Worm (Caenorhabditis elegans) whole organism, young adult: ENCODE measurements around the gene sma-6.

Experiments
- B0261.1 ChIP-seq: sonication (generic microtip); optimal IDR thresholded peaks from 2 replicates; lab custom pipeline; 2016; ENCODE audit warnings: mild to moderate bottlenecking, missing genetic modification characterization, moderate library complexity, missing compliant biosample characterization
- F22D6.2 ChIP-seq: sonication (generic microtip); optimal IDR thresholded peaks from 2 replicates; lab custom pipeline; 2016; ENCODE audit warnings: mild to moderate bottlenecking, missing genetic modification characterization, missing compliant biosample characterization
- F37B4.10 ChIP-seq: fragments of 200-800 bp; sonication (Bioruptor generic); IDR thresholded peaks from 2 replicates; pipeline ENCODE4 v1.3.6; 2022; ENCODE audit warnings: missing genetic modification characterization, missing compliant biosample characterization
- F39B2.1 ChIP-seq: fragments of 200-800 bp; sonication (Bioruptor generic); IDR thresholded peaks from 2 replicates; pipeline ENCODE4 v1.3.6; 2022; ENCODE audit warnings: missing genetic modification reagents, missing genetic modification characterization, missing compliant biosample characterization
- F52B5.7 ChIP-seq: sonication (generic microtip); optimal IDR thresholded peaks from 2 replicates; lab custom pipeline; 2016; ENCODE audit warnings: mild to moderate bottlenecking, missing genetic modification characterization, missing compliant biosample characterization
- F57A8.1 ChIP-seq: fragments of 200-800 bp; sonication (Bioruptor generic); optimal IDR thresholded peaks from 2 replicates; lab custom pipeline; 2018; ENCODE audit warnings: mild to moderate bottlenecking, missing genetic modification characterization, moderate library complexity, missing compliant biosample characterization
- F57C9.4 ChIP-seq: sonication (generic microtip); optimal IDR thresholded peaks from 2 replicates; lab custom pipeline; 2017; ENCODE audit warnings: mild to moderate bottlenecking, missing genetic modification characterization, missing compliant biosample characterization
- K11D2.4 ChIP-seq: fragments of 200-800 bp; sonication (Bioruptor generic); IDR thresholded peaks from 2 replicates; pipeline ENCODE4 v1.3.6; 2022; ENCODE audit warnings: missing genetic modification reagents, missing genetic modification characterization, missing compliant biosample characterization
- Y53F4B.3 ChIP-seq: fragments of 200-800 bp; sonication (Bioruptor generic); IDR thresholded peaks from 2 replicates; pipeline ENCODE4 v1.3.6; 2022; ENCODE audit warnings: missing genetic modification reagents, missing genetic modification characterization, missing compliant biosample characterization
- Y53G8AR.9 ChIP-seq: fragments of 200-800 bp; sonication (Bioruptor generic); conservative IDR thresholded peaks from 2 replicates; pipeline ENCODE4 v1.3.6; 2022; ENCODE audit warnings: missing genetic modification reagents, missing genetic modification characterization, missing compliant biosample characterization
- Y67H2A.10 ChIP-seq: fragments of 200-800 bp; sonication (Bioruptor generic); conservative IDR thresholded peaks from 2 replicates; pipeline ENCODE4 v1.3.6; 2022; ENCODE audit warnings: missing genetic modification reagents, missing genetic modification characterization, missing compliant biosample characterization
- Y95B8A.8 ChIP-seq: fragments of 200-800 bp; sonication (Bioruptor generic); IDR thresholded peaks from 2 replicates; pipeline ENCODE4 v1.3.6; 2022; ENCODE audit warnings: missing genetic modification reagents, missing genetic modification characterization, missing compliant biosample characterization
- ZK185.1 ChIP-seq: sonication (generic microtip); optimal IDR thresholded peaks from 2 replicates; lab custom pipeline; 2016; ENCODE audit warnings: mild to moderate bottlenecking, missing genetic modification characterization, missing compliant biosample characterization; ENCODE audit not compliant: poor library complexity, severe bottlenecking
- ama-1 ChIP-seq, 3 experiments: fragments of 150-350 bp in 1 of 3; sonication (generic microtip) in 2 of 3; optimal IDR thresholded peaks; 2 replicates each; lab custom pipeline; 2014 to 2018; ENCODE audit warnings: missing biosample characterization in 2 of 3, missing genetic modification characterization in 2 of 3, missing genetic modification reagents in 2 of 3
- atf-7 ChIP-seq: sonication (generic microtip); optimal IDR thresholded peaks from 2 replicates; lab custom pipeline; 2017; ENCODE audit warnings: mild to moderate bottlenecking, missing genetic modification characterization, missing compliant biosample characterization
- athp-1 ChIP-seq: sonication (generic microtip); optimal IDR thresholded peaks from 2 replicates; lab custom pipeline; 2017; ENCODE audit warnings: mild to moderate bottlenecking, missing genetic modification characterization, missing compliant biosample characterization
- attf-5 ChIP-seq: fragments of 200-800 bp; sonication (Bioruptor generic); optimal IDR thresholded peaks from 2 replicates; lab custom pipeline; 2018; ENCODE audit warnings: mild to moderate bottlenecking, missing genetic modification characterization, missing compliant biosample characterization
- bed-2 ChIP-seq: fragments of 200-800 bp; sonication (Bioruptor generic); IDR thresholded peaks from 2 replicates; pipeline ENCODE4 v1.3.6; 2022; ENCODE audit warnings: missing genetic modification reagents, missing genetic modification characterization, missing compliant biosample characterization
- ceh-58 ChIP-seq: fragments of 200-800 bp; sonication (Bioruptor generic); IDR thresholded peaks from 2 replicates; pipeline ENCODE4 v1.3.6; 2022; ENCODE audit warnings: missing genetic modification characterization, missing compliant biosample characterization
- ceh-91 ChIP-seq: fragments of 200-800 bp; sonication (Bioruptor generic); IDR thresholded peaks from 2 replicates; pipeline ENCODE4 v1.3.6; 2022; ENCODE audit warnings: missing genetic modification reagents, missing genetic modification characterization, missing compliant biosample characterization
- chd-7 ChIP-seq: sonication (generic microtip); optimal IDR thresholded peaks from 2 replicates; lab custom pipeline; 2016; ENCODE audit warnings: mild to moderate bottlenecking, missing genetic modification characterization, moderate library complexity, missing compliant biosample characterization
- dpl-1 ChIP-seq: fragments of 150-350 bp; optimal IDR thresholded peaks from 2 replicates; lab custom pipeline; 2014; ENCODE audit warnings: missing biosample characterization, missing genetic modification reagents, missing genetic modification characterization
- egl-18 ChIP-seq: fragments of 200-800 bp; sonication (Bioruptor generic); IDR thresholded peaks from 2 replicates; pipeline ENCODE4 v1.3.6; 2022; ENCODE audit warnings: missing genetic modification reagents, missing genetic modification characterization, missing compliant biosample characterization
- egl-44 ChIP-seq: fragments of 200-800 bp; sonication (Bioruptor generic); IDR thresholded peaks from 2 replicates; pipeline ENCODE4 v1.3.6; 2022; ENCODE audit warnings: missing genetic modification reagents, missing genetic modification characterization, missing compliant biosample characterization
- hlh-12 ChIP-seq: sonication (generic microtip); optimal IDR thresholded peaks from 2 replicates; lab custom pipeline; 2016; ENCODE audit warnings: missing genetic modification characterization, missing compliant biosample characterization
- hmg-1.2 ChIP-seq: fragments of 200-800 bp; sonication (Bioruptor generic); IDR thresholded peaks from 2 replicates; pipeline ENCODE4 v1.3.6; 2022; ENCODE audit warnings: missing genetic modification reagents, missing genetic modification characterization, missing compliant biosample characterization
- hrde-1 ChIP-seq: sonication (generic microtip); optimal IDR thresholded peaks from 2 replicates; lab custom pipeline; 2016; ENCODE audit warnings: missing genetic modification characterization, mild to moderate bottlenecking, missing compliant biosample characterization, moderate library complexity, missing genotype, missing genetic modification reagents, borderline replicate concordance
- lin-54 ChIP-seq: fragments of 200-800 bp; sonication (Bioruptor generic); optimal IDR thresholded peaks from 2 replicates; lab custom pipeline; 2018; ENCODE audit warnings: mild to moderate bottlenecking, missing genetic modification characterization, missing compliant biosample characterization
- madf-10 ChIP-seq: sonication (generic microtip); optimal IDR thresholded peaks from 2 replicates; lab custom pipeline; 2016; ENCODE audit warnings: mild to moderate bottlenecking, missing genetic modification characterization, missing compliant biosample characterization
- mcd-1 ChIP-seq: fragments of 200-800 bp; sonication (Bioruptor generic); IDR thresholded peaks from 2 replicates; pipeline ENCODE4 v1.3.6; 2022; ENCODE audit warnings: missing genetic modification reagents, missing genetic modification characterization, missing compliant biosample characterization
- nhr-179 ChIP-seq: sonication (generic microtip); optimal IDR thresholded peaks from 2 replicates; lab custom pipeline; 2016; ENCODE audit warnings: mild to moderate bottlenecking, missing genetic modification characterization, missing compliant biosample characterization
- nhr-80 ChIP-seq: sonication (generic microtip); optimal IDR thresholded peaks from 2 replicates; lab custom pipeline; 2016; ENCODE audit warnings: missing genetic modification characterization, missing compliant biosample characterization
- pbrm-1 ChIP-seq: fragments of 200-800 bp; sonication (Bioruptor generic); IDR thresholded peaks from 2 replicates; pipeline ENCODE4 v1.3.6; 2022; ENCODE audit warnings: missing genetic modification reagents, missing genetic modification characterization, missing compliant biosample characterization
- rcor-1 ChIP-seq: fragments of 200-800 bp; sonication (Bioruptor generic); IDR thresholded peaks from 2 replicates; pipeline ENCODE4 v1.3.6; 2022; ENCODE audit warnings: missing genetic modification reagents, missing genetic modification characterization, missing compliant biosample characterization
- rec-8 ChIP-seq, 2 experiments: sonication (generic microtip); optimal IDR thresholded peaks; 2 replicates each; lab custom pipeline; 2016; ENCODE audit warnings: mild to moderate bottlenecking in 2 of 2, missing genetic modification characterization in 2 of 2, missing genetic modification reagents in 2 of 2, missing genotype in 2 of 2, missing biosample characterization in 1 of 2, missing compliant biosample characterization in 1 of 2, moderate library complexity in 1 of 2
- rpc-1 ChIP-seq, 2 experiments: fragments of 150-350 bp in 1 of 2; sonication (generic microtip) in 1 of 2; optimal IDR thresholded peaks; 2 replicates each; lab custom pipeline; 2014 to 2018; ENCODE audit warnings: missing biosample characterization in 1 of 2, missing genetic modification characterization in 1 of 2, missing genetic modification reagents in 1 of 2, missing genotype in 1 of 2
- snpc-1.1 ChIP-seq: sonication (generic microtip); optimal IDR thresholded peaks from 2 replicates; lab custom pipeline; 2017; ENCODE audit warnings: missing genetic modification characterization, mild to moderate bottlenecking, missing compliant biosample characterization, antibody characterized with exemption, moderate library complexity, missing genotype, missing genetic modification reagents; ENCODE audit not compliant: insufficient read depth
- snpc-1.3 ChIP-seq: sonication (generic microtip); optimal IDR thresholded peaks from 2 replicates; lab custom pipeline; 2017; ENCODE audit warnings: missing genetic modification characterization, mild to moderate bottlenecking, missing compliant biosample characterization, antibody characterized with exemption, moderate library complexity, missing genotype, missing genetic modification reagents; ENCODE audit not compliant: insufficient read depth
- snpc-4 ChIP-seq, 5 experiments: fragments of 150-350 bp in 1 of 5; sonication (generic microtip) in 4 of 5; optimal IDR thresholded peaks; 2 replicates each; lab custom pipeline; 2014 to 2018; ENCODE audit warnings: missing genetic modification characterization in 5 of 5, missing biosample characterization in 3 of 5, antibody characterized with exemption in 2 of 5, mild to moderate bottlenecking in 2 of 5, missing compliant biosample characterization in 2 of 5, missing genotype in 2 of 5, moderate library complexity in 2 of 5, missing genetic modification reagents in 1 of 5
- tbp1 ChIP-seq: fragments of 200-800 bp; sonication (Bioruptor generic); optimal IDR thresholded peaks from 2 replicates; lab custom pipeline; 2018; ENCODE audit warnings: mild to moderate bottlenecking, missing genetic modification characterization, missing compliant biosample characterization
- tbx-9 ChIP-seq: sonication (generic microtip); optimal IDR thresholded peaks from 2 replicates; lab custom pipeline; 2016; ENCODE audit warnings: borderline replicate concordance, missing genetic modification characterization, inconsistent platforms, missing compliant biosample characterization
- xnd-1 ChIP-seq: sonication (generic microtip); optimal IDR thresholded peaks from 2 replicates; lab custom pipeline; 2016; ENCODE audit warnings: missing genotype, missing genetic modification reagents, missing genetic modification characterization, missing compliant biosample characterization
- zim-3 ChIP-seq: sonication (generic microtip); optimal IDR thresholded peaks from 2 replicates; lab custom pipeline; 2017; ENCODE audit warnings: mild to moderate bottlenecking, missing genetic modification characterization, moderate library complexity, missing compliant biosample characterization
- ztf-22 ChIP-seq: fragments of 200-800 bp; sonication (Bioruptor generic); optimal IDR thresholded peaks from 2 replicates; lab custom pipeline; 2018; ENCODE audit warnings: mild to moderate bottlenecking, missing genetic modification characterization, moderate library complexity, missing compliant biosample characterization
- ztf-28 ChIP-seq: fragments of 200-800 bp; sonication (Bioruptor generic); IDR thresholded peaks from 2 replicates; pipeline ENCODE4 v1.3.6; 2022; ENCODE audit warnings: missing genetic modification reagents, missing genetic modification characterization, missing compliant biosample characterization
- ztf-6 ChIP-seq: fragments of 200-800 bp; sonication (Bioruptor generic); IDR thresholded peaks from 2 replicates; pipeline ENCODE4 v1.3.6; 2022; ENCODE audit warnings: missing genetic modification reagents, missing genetic modification characterization, missing compliant biosample characterization

Gene sma-6

ce11 chrII:6346551-6347079 lies 22.3 kb downstream of the sma-6 start (continued):
- no peak for TF ChIP-seq tbx-9
- TF ChIP-seq B0261.1: peak; percentile 18
- no peak for TF ChIP-seq nhr-179 (tag; lab: Kevin White, UChicago)
- 0 out of 2 replicates have a peak, but pooled peaks have one; percentile 21 for TF ChIP-seq ceh-58 (GFP tag; lab: Robert Waterston, UW)
- TF ChIP-seq hmg-1.2 (GFP tag; lab: Robert Waterston, UW): peak; percentile 42
- TF ChIP-seq dpl-1 (GFP tag; lab: Kevin White, UChicago): no peak
- no peak for TF ChIP-seq snpc-1.3 (tag; lab: Kevin White, UChicago)
- no peak for TF ChIP-seq bed-2 (GFP tag; lab: Robert Waterston, UW)
- peak; percentile 68 for TF ChIP-seq madf-10 (tag; lab: Kevin White, UChicago)
- peak; percentile 39 for TF ChIP-seq F22D6.2 (tag; lab: Kevin White, UChicago)
- TF ChIP-seq F37B4.10 (GFP tag; lab: Robert Waterston, UW): 0 out of 2 replicates have a peak, but pooled peaks have one; percentile 14
- TF ChIP-seq attf-5 (GFP tag; lab: Kevin White, UChicago): peak; percentile 64
- no peak for TF ChIP-seq egl-44 (GFP tag; lab: Robert Waterston, UW)
- no peak for TF ChIP-seq ceh-91 (GFP tag; lab: Robert Waterston, UW)
- peak; percentile 63 for TF ChIP-seq athp-1 (tag; lab: Kevin White, UChicago)
- no peak for TF ChIP-seq rpc-1 (optimal IDR thresholded peaks at IDR 0.05; lab: Kevin White, UChicago)
- no peak for TF ChIP-seq rpc-1 (tag; optimal IDR thresholded peaks at IDR 0.05; lab: Kevin White, UChicago)
- TF ChIP-seq hlh-12: no peak
- TF ChIP-seq mcd-1 (GFP tag; lab: Robert Waterston, UW): peak; percentile 57; the same call in 1 of the 2 replicates
- peak; percentile 86 for TF ChIP-seq ZK185.1 (tag; lab: Kevin White, UChicago)
- peak; percentile 35 for TF ChIP-seq ztf-22
- TF ChIP-seq pbrm-1 (GFP tag; lab: Robert Waterston, UW): peak; percentile 73; the same call in 1 of the 2 replicates
- peak; percentile 63 for TF ChIP-seq tbp1 (GFP tag; lab: Kevin White, UChicago)
- no peak for TF ChIP-seq Y67H2A.10 (GFP tag; lab: Robert Waterston, UW)
- no peak for TF ChIP-seq snpc-1.1 (tag; lab: Kevin White, UChicago)
- peak; percentile 57 for TF ChIP-seq lin-54 (GFP tag; lab: Kevin White, UChicago)
- peak; percentile 86 for TF ChIP-seq F57C9.4
- TF ChIP-seq ztf-6 (GFP tag; lab: Robert Waterston, UW): no peak
- TF ChIP-seq F52B5.7 (tag; lab: Kevin White, UChicago): peak; percentile 85
- TF ChIP-seq Y53F4B.3 (GFP tag; lab: Robert Waterston, UW): no peak
- no peak for TF ChIP-seq snpc-4 (GFP tag; optimal IDR thresholded peaks at IDR 0.05; lab: Kevin White, UChicago)
- peak in 2 of 4 experiments; percentile 10 to 50 for TF ChIP-seq snpc-4 (tag; optimal IDR thresholded peaks at IDR 0.05; lab: Kevin White, UChicago)
- TF ChIP-seq nhr-80: peak; percentile 32
- peak in 1 of 2 experiments; percentile 10 for TF ChIP-seq rec-8 (tag; optimal IDR thresholded peaks at IDR 0.05; lab: Kevin White, UChicago)
- no peak for TF ChIP-seq F39B2.1 (GFP tag; lab: Robert Waterston, UW)
- no peak for TF ChIP-seq xnd-1
- peak; percentile 93 for TF ChIP-seq chd-7 (tag; lab: Kevin White, UChicago)
- no peak for TF ChIP-seq egl-18 (GFP tag; lab: Robert Waterston, UW)
- TF ChIP-seq rcor-1 (GFP tag; lab: Robert Waterston, UW): peak; percentile 43; the same call in 1 of the 2 replicates
- TF ChIP-seq ama-1 (optimal IDR thresholded peaks at IDR 0.05; lab: Kevin White, UChicago): peak; percentile 96
- TF ChIP-seq ama-1 (GFP tag; optimal IDR thresholded peaks at IDR 0.05; lab: Kevin White, UChicago): peak in 1 of 2 experiments; percentile 49
- TF ChIP-seq atf-7: peak; percentile 90
- no peak for TF ChIP-seq F57A8.1 (GFP tag; lab: Kevin White, UChicago)
- peak; percentile 90 for TF ChIP-seq zim-3
- no peak for TF ChIP-seq ztf-28 (GFP tag; lab: Robert Waterston, UW)
- TF ChIP-seq hrde-1 (tag; lab: Kevin White, UChicago): peak; percentile 50
- peak; percentile 97 for TF ChIP-seq Y53G8AR.9 (GFP tag; lab: Robert Waterston, UW)
- TF ChIP-seq Y95B8A.8 (GFP tag; lab: Robert Waterston, UW): peak; percentile 60; the same call in 1 of the 2 replicates
- peak; percentile 93 for TF ChIP-seq K11D2.4
